Fruit fly (Drosophila melanogaster) whole organism: ENCODE measurements around the gene CG5909.

Source experiments
- CG8478 ChIP-seq: fragments of >200 bp; optimal IDR thresholded peaks from 2 replicates; lab custom pipeline; 2018; ENCODE audit warnings: inconsistent platforms
- Dll ChIP-seq: fragments of >200 bp; optimal IDR thresholded peaks from 2 replicates; lab custom pipeline; 2017
- EcR ChIP-seq, 2 experiments: fragments of >200 bp; optimal IDR thresholded peaks; 2 replicates each; lab custom pipeline; 2017; ENCODE audit warnings: missing biosample characterization in 2 of 2, missing genetic modification characterization in 2 of 2, missing genetic modification reagents in 2 of 2
- psq ChIP-seq: fragments of >200 bp; optimal IDR thresholded peaks from 2 replicates; lab custom pipeline; 2017
- usp ChIP-seq: fragments of >200 bp; optimal IDR thresholded peaks from 2 replicates; lab custom pipeline; 2017; ENCODE audit warnings: missing biosample characterization, missing genetic modification characterization, mixed read lengths

DNA sequence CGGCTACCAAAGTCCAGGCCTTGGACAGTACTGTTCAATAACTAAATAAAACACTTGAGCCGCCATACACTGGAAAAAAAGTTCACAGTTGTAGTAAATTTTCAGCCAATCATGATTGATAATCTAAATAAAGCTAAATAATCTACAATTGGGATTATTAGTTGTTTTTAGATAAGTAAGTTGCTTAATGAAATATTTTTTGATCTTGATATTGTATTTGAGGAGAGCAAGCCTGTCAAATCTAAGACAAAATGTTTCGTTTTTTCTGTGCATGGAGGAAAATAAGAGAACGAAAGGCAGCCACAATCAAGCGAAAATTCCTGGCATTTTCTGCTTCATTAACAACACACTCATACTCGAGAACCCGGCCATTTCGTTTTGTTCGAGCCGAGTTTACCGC is 10.2 kb downstream of the CG5909 start:
- no peak for TF ChIP-seq psq (lab: Kevin White, UChicago)
- TF ChIP-seq usp (GFP tag; lab: Kevin White, UChicago) = no peak
- no peak for TF ChIP-seq EcR (GFP tag; optimal IDR thresholded peaks at IDR 0.05; lab: Kevin White, UChicago)
- no peak for TF ChIP-seq CG8478 (lab: Kevin White, UChicago)
- TF ChIP-seq Dll = no peak
